Worm (Caenorhabditis elegans) whole organism, L1 larva: ENCODE results near the gene Y32G9B.1.

Experiments used
- C16A3.4 ChIP-seq: fragments of 150-350 bp; optimal IDR thresholded peaks from 2 replicates; lab custom pipeline; 2014; ENCODE audit warnings: missing biosample characterization, missing genetic modification characterization
- C34B4.2 ChIP-seq: sonication (generic microtip); optimal IDR thresholded peaks from 2 replicates; lab custom pipeline; 2017; ENCODE audit warnings: mild to moderate bottlenecking, missing genetic modification characterization, missing compliant biosample characterization
- aha-1 ChIP-seq: fragments of 150-350 bp; optimal IDR thresholded peaks from 2 replicates; lab custom pipeline; 2014; ENCODE audit warnings: missing biosample characterization, missing genetic modification characterization
- alr-1 ChIP-seq: fragments of 200-800 bp; sonication (Bioruptor generic); optimal IDR thresholded peaks from 2 replicates; lab custom pipeline; 2018; ENCODE audit warnings: borderline replicate concordance, mild to moderate bottlenecking, missing genetic modification characterization, missing compliant biosample characterization
- aly-2 ChIP-seq: fragments of 150-350 bp; optimal IDR thresholded peaks from 2 replicates; lab custom pipeline; 2014; ENCODE audit warnings: missing biosample characterization, missing genetic modification characterization
- ama-1 ChIP-seq: fragments of 150-350 bp; optimal IDR thresholded peaks from 2 replicates; lab custom pipeline; 2014
- ceh-63 ChIP-seq: fragments of 200-800 bp; sonication (Bioruptor generic); optimal IDR thresholded peaks from 2 replicates; lab custom pipeline; 2018; ENCODE audit warnings: mild to moderate bottlenecking, missing genetic modification characterization, missing compliant biosample characterization
- ceh-82 ChIP-seq, 3 experiments: fragments of 150-350 bp in 1 of 3; sonication (generic microtip) in 2 of 3; optimal IDR thresholded peaks; 2 replicates each; lab custom pipeline; 2014 to 2017; ENCODE audit warnings: missing biosample characterization in 3 of 3, missing genetic modification characterization in 3 of 3
- ceh-88 ChIP-seq: fragments of 200-800 bp; sonication (Bioruptor generic); IDR thresholded peaks from 2 replicates; pipeline ENCODE4 v1.3.6; 2022; ENCODE audit warnings: missing genetic modification characterization, missing compliant biosample characterization
- ceh-90 ChIP-seq: sonication (generic microtip); optimal IDR thresholded peaks from 2 replicates; lab custom pipeline; 2016; ENCODE audit warnings: missing genetic modification characterization, missing compliant biosample characterization
- ces-1 ChIP-seq: fragments of 150-350 bp; optimal IDR thresholded peaks from 2 replicates; lab custom pipeline; 2014; ENCODE audit warnings: missing biosample characterization, missing genetic modification reagents, missing genetic modification characterization
- egl-27 ChIP-seq, 2 experiments: fragments of 150-350 bp in 1 of 2; sonication (generic microtip); optimal IDR thresholded peaks; 3 replicates each; lab custom pipeline; 2017 to 2018; ENCODE audit warnings: missing biosample characterization in 2 of 2, missing genetic modification characterization in 2 of 2, missing genetic modification reagents in 2 of 2
- elt-3 ChIP-seq, 6 experiments: fragments of 150-350 bp in 1 of 6; sonication (generic microtip); optimal IDR thresholded peaks; 2 replicates each; lab custom pipeline; 2017 to 2018; ENCODE audit warnings: missing biosample characterization in 6 of 6, missing genetic modification characterization in 6 of 6, inconsistent platforms in 1 of 6
- fkh-10 ChIP-seq: sonication (generic microtip); optimal IDR thresholded peaks from 2 replicates; lab custom pipeline; 2017; ENCODE audit warnings: missing biosample characterization, missing genetic modification reagents, missing genetic modification characterization
- fkh-4 ChIP-seq: sonication (generic microtip); optimal IDR thresholded peaks from 2 replicates; lab custom pipeline; 2016; ENCODE audit warnings: missing compliant biosample characterization, missing genetic modification characterization, borderline replicate concordance
- fkh-8 ChIP-seq: sonication (generic microtip); optimal IDR thresholded peaks from 2 replicates; lab custom pipeline; 2016; ENCODE audit warnings: mild to moderate bottlenecking, missing genetic modification characterization, missing compliant biosample characterization
- fos-1 ChIP-seq: fragments of 150-350 bp; optimal IDR thresholded peaks from 2 replicates; lab custom pipeline; 2014; ENCODE audit warnings: missing biosample characterization, missing genetic modification characterization
- grh-1 ChIP-seq: fragments of 200-800 bp; sonication (Bioruptor generic); IDR thresholded peaks from 2 replicates; pipeline ENCODE4 v1.3.6; 2022; ENCODE audit warnings: missing genetic modification reagents, missing genetic modification characterization, missing compliant biosample characterization
- hlh-4 ChIP-seq: sonication (generic microtip); optimal IDR thresholded peaks from 2 replicates; lab custom pipeline; 2016; ENCODE audit warnings: mild to moderate bottlenecking, missing genetic modification characterization, missing compliant biosample characterization
- hpl-2 ChIP-seq: fragments of 150-350 bp; optimal IDR thresholded peaks from 2 replicates; lab custom pipeline; 2014; ENCODE audit warnings: missing biosample characterization, missing genetic modification reagents, missing genetic modification characterization
- jun-1 ChIP-seq: fragments of 150-350 bp; optimal IDR thresholded peaks from 2 replicates; lab custom pipeline; 2014; ENCODE audit warnings: missing biosample characterization, missing genetic modification reagents, missing genetic modification characterization
- lin-13 ChIP-seq: fragments of 150-350 bp; optimal IDR thresholded peaks from 2 replicates; lab custom pipeline; 2014; ENCODE audit warnings: missing biosample characterization, missing genetic modification reagents, missing genetic modification characterization
- lin-14 ChIP-seq: fragments of 200-800 bp; sonication (Bioruptor generic); optimal IDR thresholded peaks from 2 replicates; lab custom pipeline; 2018; ENCODE audit warnings: mild to moderate bottlenecking, missing genetic modification characterization, moderate library complexity, missing compliant biosample characterization
- lin-35 ChIP-seq, 2 experiments: fragments of 150-350 bp; optimal IDR thresholded peaks; 2 replicates each; lab custom pipeline; 2014; ENCODE audit warnings: missing biosample characterization in 2 of 2, missing genetic modification characterization in 2 of 2, missing genetic modification reagents in 2 of 2
- lir-3 ChIP-seq: sonication (generic microtip); optimal IDR thresholded peaks from 2 replicates; lab custom pipeline; 2016; ENCODE audit warnings: mild to moderate bottlenecking, missing genetic modification characterization, moderate library complexity, missing compliant biosample characterization; ENCODE audit not compliant: poor library complexity
- lsy-2 ChIP-seq, 2 experiments: fragments of 150-350 bp; optimal IDR thresholded peaks; 2 replicates each; lab custom pipeline; 2014; ENCODE audit warnings: missing biosample characterization in 2 of 2, missing genetic modification characterization in 2 of 2
- mab-9 ChIP-seq: fragments of 200-800 bp; sonication (Bioruptor generic); IDR thresholded peaks from 2 replicates; pipeline ENCODE4 v1.3.6; 2022; ENCODE audit warnings: missing genetic modification reagents, missing genetic modification characterization, missing compliant biosample characterization
- mef-2 ChIP-seq: fragments of 150-350 bp; optimal IDR thresholded peaks from 2 replicates; lab custom pipeline; 2014; ENCODE audit warnings: missing biosample characterization, missing genetic modification characterization
- nhr-11 ChIP-seq: fragments of 150-350 bp; optimal IDR thresholded peaks from 2 replicates; lab custom pipeline; 2014; ENCODE audit warnings: missing biosample characterization, missing genetic modification characterization
- nhr-12 ChIP-seq: sonication (generic microtip); optimal IDR thresholded peaks from 2 replicates; lab custom pipeline; 2017; ENCODE audit warnings: missing biosample characterization, missing genetic modification characterization
- nhr-237 ChIP-seq: fragments of 150-350 bp; optimal IDR thresholded peaks from 2 replicates; lab custom pipeline; 2014; ENCODE audit warnings: missing biosample characterization, missing genetic modification characterization
- nhr-28 ChIP-seq: fragments of 150-350 bp; optimal IDR thresholded peaks from 2 replicates; lab custom pipeline; 2014; ENCODE audit warnings: missing biosample characterization, missing genetic modification characterization
- nhr-47 ChIP-seq: sonication (generic microtip); optimal IDR thresholded peaks from 2 replicates; lab custom pipeline; 2016; ENCODE audit warnings: mild to moderate bottlenecking, missing genetic modification characterization, moderate library complexity, missing compliant biosample characterization
- nhr-71 ChIP-seq: sonication (generic microtip); optimal IDR thresholded peaks from 2 replicates; lab custom pipeline; 2016; ENCODE audit warnings: mild to moderate bottlenecking, missing genetic modification characterization, moderate library complexity, missing compliant biosample characterization
- nhr-77 ChIP-seq: fragments of 150-350 bp; optimal IDR thresholded peaks from 2 replicates; lab custom pipeline; 2014; ENCODE audit warnings: missing biosample characterization, missing genetic modification characterization
- nhr-84 ChIP-seq: sonication (generic microtip); optimal IDR thresholded peaks from 2 replicates; lab custom pipeline; 2017; ENCODE audit warnings: missing biosample characterization, missing genetic modification characterization
- nhr-90 ChIP-seq: sonication (generic microtip); optimal IDR thresholded peaks from 2 replicates; lab custom pipeline; 2016; ENCODE audit warnings: mild to moderate bottlenecking, missing genetic modification characterization, missing compliant biosample characterization; ENCODE audit not compliant: poor library complexity
- rnt-1 ChIP-seq: sonication (generic microtip); optimal IDR thresholded peaks from 2 replicates; lab custom pipeline; 2016; ENCODE audit warnings: mild to moderate bottlenecking, missing genetic modification characterization, moderate library complexity, missing compliant biosample characterization
- skn-1 ChIP-seq: fragments of 150-350 bp; optimal IDR thresholded peaks from 2 replicates; lab custom pipeline; 2014; ENCODE audit warnings: missing biosample characterization, missing genetic modification characterization
- snpc-4 ChIP-seq: fragments of 150-350 bp; optimal IDR thresholded peaks from 2 replicates; lab custom pipeline; 2014; ENCODE audit warnings: missing biosample characterization, missing genetic modification characterization
- snu-23 ChIP-seq: sonication (generic microtip); optimal IDR thresholded peaks from 2 replicates; lab custom pipeline; 2016; ENCODE audit warnings: missing genetic modification characterization, missing compliant biosample characterization
- sox-4 ChIP-seq: sonication (generic microtip); optimal IDR thresholded peaks from 2 replicates; lab custom pipeline; 2016; ENCODE audit warnings: missing genetic modification characterization, missing compliant biosample characterization
- sup-37 ChIP-seq: fragments of 200-800 bp; sonication (Bioruptor generic); optimal IDR thresholded peaks from 2 replicates; lab custom pipeline; 2018; ENCODE audit warnings: mild to moderate bottlenecking, missing genetic modification characterization, missing compliant biosample characterization
- swsn-7 ChIP-seq: sonication (generic microtip); optimal IDR thresholded peaks from 2 replicates; lab custom pipeline; 2016; ENCODE audit warnings: missing genetic modification characterization, missing compliant biosample characterization
- unc-86 ChIP-seq: sonication (generic microtip); optimal IDR thresholded peaks from 2 replicates; lab custom pipeline; 2016; ENCODE audit warnings: missing genetic modification characterization, missing compliant biosample characterization
- vab-15 ChIP-seq: sonication (generic microtip); optimal IDR thresholded peaks from 2 replicates; lab custom pipeline; 2017; ENCODE audit warnings: missing genotype, mild to moderate bottlenecking, missing genetic modification characterization, missing compliant biosample characterization
- xbp-1 ChIP-seq: sonication (generic microtip); optimal IDR thresholded peaks from 2 replicates; lab custom pipeline; 2016; ENCODE audit warnings: missing genetic modification characterization, missing compliant biosample characterization
- ztf-11 ChIP-seq, 2 experiments: sonication (generic microtip); optimal IDR thresholded peaks; 2 replicates each; lab custom pipeline; 2016 to 2017; ENCODE audit warnings: missing genetic modification characterization in 2 of 2, missing biosample characterization in 1 of 2, missing compliant biosample characterization in 1 of 2

The Y32G9B.1 gene

ce11 chrV:1870515-1870940 is 40.7 kb upstream of the Y32G9B.1 start:
- TF ChIP-seq fkh-8 = no peak
- TF ChIP-seq alr-1 = peak; percentile 24

DNA sequence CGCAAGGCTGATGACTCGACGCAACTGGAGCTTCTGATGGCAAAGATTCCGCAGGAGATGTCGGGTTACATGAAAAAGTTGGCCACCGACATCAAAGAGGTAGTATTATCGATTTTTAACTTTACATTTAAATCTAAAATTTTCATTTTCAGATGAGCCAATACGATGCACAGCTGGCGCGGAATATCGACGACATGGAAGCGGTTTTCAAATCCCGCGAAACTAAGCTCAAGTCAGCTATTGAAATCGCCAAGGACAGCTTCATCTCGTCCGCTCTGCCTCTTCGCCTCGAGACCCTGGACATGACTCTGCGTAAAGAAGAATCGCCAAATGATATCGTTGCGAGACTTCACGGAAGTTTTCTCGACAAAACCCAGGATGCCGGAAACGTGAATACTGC is 39.8 kb upstream of the Y32G9B.1 start, which contains the start of gene T10B5.3:
Gene T10B5.3 (minus strand): TSS at position 101 of the 400 bp plus-strand sequence.
- no peak for TF ChIP-seq ces-1 (GFP tag; lab: Kevin White, UChicago)
- TF ChIP-seq egl-27 (tag; optimal IDR thresholded peaks at IDR 0.05; lab: Kevin White, UChicago) = no peak
- TF ChIP-seq C16A3.4 (tag; lab: Kevin White, UChicago) = no peak
- TF ChIP-seq nhr-47 = no peak
- TF ChIP-seq snpc-4 = no peak
- TF ChIP-seq sup-37 = no peak
- no peak for TF ChIP-seq swsn-7

DNA sequence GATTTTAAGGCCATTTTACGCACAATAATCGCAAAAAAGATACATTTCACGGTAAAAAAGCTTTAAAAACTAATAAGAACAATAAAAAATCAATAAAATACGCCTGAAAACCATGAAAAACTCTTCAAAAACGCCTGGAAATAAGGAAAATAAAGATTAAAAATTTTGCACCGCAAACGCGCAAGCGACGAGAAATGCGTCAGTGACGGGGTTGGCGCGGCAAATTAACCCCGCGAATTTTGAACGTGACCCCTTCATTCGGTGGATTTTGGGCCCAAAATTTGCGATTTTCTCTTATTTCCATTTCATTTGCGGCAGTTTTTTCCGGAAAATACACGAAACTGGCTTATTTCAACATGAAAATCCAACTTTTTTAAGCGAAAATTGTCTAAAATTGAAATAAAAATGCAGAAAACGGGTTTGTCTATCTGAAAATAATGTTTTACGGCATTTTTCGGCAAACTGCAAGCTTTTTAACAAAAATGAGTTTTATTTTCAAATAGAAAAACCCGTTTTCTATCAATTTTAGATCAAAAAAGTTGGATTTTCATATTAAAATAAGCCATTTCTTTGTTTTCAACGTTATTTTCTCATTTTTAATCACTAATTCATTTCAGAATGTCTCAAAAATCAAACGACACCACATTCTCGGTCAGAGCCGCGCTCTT is 38.9 kb upstream of the Y32G9B.1 start, which contains the start of gene knl-3:
Gene knl-3 (plus strand): TSS at position 618 of the 668 bp plus-strand sequence.
- TF ChIP-seq ceh-63 (GFP tag; lab: Kevin White, UChicago) (no peak), egl-27 (tag; optimal IDR thresholded peaks at IDR 0.05; lab: Kevin White, UChicago) (no peak), xbp-1 (peak; percentile 86), C34B4.2 (tag; lab: Kevin White, UChicago) (no peak), fkh-10 (GFP tag; lab: Kevin White, UChicago) (peak; percentile 61), aly-2 (tag; lab: Kevin White, UChicago) (peak; percentile 81), nhr-90 (tag; lab: Kevin White, UChicago) (peak; percentile 88), ceh-82 (tag; optimal IDR thresholded peaks at IDR 0.05; lab: Kevin White, UChicago) (peak; percentile 95 to 96 (median 95)), hlh-4 (tag; lab: Kevin White, UChicago) (no peak), sox-4 (tag; lab: Kevin White, UChicago) (peak; percentile 60), lsy-2 (tag; optimal IDR thresholded peaks at IDR 0.05; lab: Kevin White, UChicago) (peak; percentile 91), vab-15 (peak; percentile 45), nhr-77 (tag; lab: Kevin White, UChicago) (peak; percentile 76), ama-1 (lab: Kevin White, UChicago) (no peak), jun-1 (tag; lab: Kevin White, UChicago) (peak; percentile 74), ceh-90 (tag; lab: Kevin White, UChicago) (peak; percentile 40), lin-35 (GFP tag; optimal IDR thresholded peaks at IDR 0.05; lab: Kevin White, UChicago) (peak; percentile 96 to 98), hpl-2 (GFP tag; lab: Kevin White, UChicago) (no peak), nhr-12 (no peak), lin-14 (GFP tag; lab: Kevin White, UChicago) (peak; percentile 96), lin-13 (GFP tag; lab: Kevin White, UChicago) (peak; percentile 78), fkh-8 (peak; percentile 85), mef-2 (tag; lab: Kevin White, UChicago) (no peak), nhr-237 (tag; lab: Kevin White, UChicago) (peak; percentile 42), ceh-88 (GFP tag; lab: Robert Waterston, UW) (peak; percentile 52), ces-1 (GFP tag; lab: Kevin White, UChicago) (no peak), nhr-11 (tag; lab: Kevin White, UChicago) (peak; percentile 73), fkh-4 (peak; percentile 40), lir-3 (tag; lab: Kevin White, UChicago) (no peak), rnt-1 (tag; lab: Kevin White, UChicago) (peak; percentile 95), snpc-4 (peak; percentile 76), mab-9 (peak; percentile 82), aha-1 (tag; lab: Kevin White, UChicago) (peak; percentile 55), ztf-11 (tag; optimal IDR thresholded peaks at IDR 0.05; lab: Kevin White, UChicago) (peak in 1 of 2 experiments; percentile 70), elt-3 (tag; optimal IDR thresholded peaks at IDR 0.05; lab: Kevin White, UChicago) (peak in 2 of 6 experiments; percentile 70 to 86), fos-1 (tag; lab: Kevin White, UChicago) (peak; percentile 71), unc-86 (tag; lab: Kevin White, UChicago) (peak; percentile 84), grh-1 (GFP tag; lab: Robert Waterston, UW) (peak; percentile 88), nhr-28 (tag; lab: Kevin White, UChicago) (no peak), skn-1 (tag; lab: Kevin White, UChicago) (peak; percentile 82), nhr-84 (tag; lab: Kevin White, UChicago) (no peak), nhr-71 (tag; lab: Kevin White, UChicago) (peak; percentile 92), snu-23 (GFP tag; lab: Kevin White, UChicago) (peak; percentile 93)
